Worm (Caenorhabditis elegans) whole organism, midembryonic: ENCODE measurements around the gene tyr-1.

Experiments used
- T22C8.4 ChIP-seq: fragments of 200-800 bp; sonication (Bioruptor generic); IDR thresholded peaks from 2 replicates; pipeline ENCODE4 v1.3.6; 2022; ENCODE audit warnings: missing genetic modification characterization, missing compliant biosample characterization
- cog-1 ChIP-seq: sonication (generic microtip); optimal IDR thresholded peaks from 2 replicates; lab custom pipeline; 2016; ENCODE audit warnings: missing genetic modification characterization, missing compliant biosample characterization
- flt-1 ChIP-seq: fragments of 200-800 bp; sonication (Bioruptor generic); IDR thresholded peaks from 2 replicates; pipeline ENCODE4 v1.3.6; 2022; ENCODE audit warnings: missing genetic modification characterization, missing compliant biosample characterization
- ref-1 ChIP-seq: fragments of 200-800 bp; sonication (Bioruptor generic); conservative IDR thresholded peaks from 2 replicates; pipeline ENCODE4 v1.3.6; 2022; ENCODE audit warnings: missing genetic modification reagents, missing genetic modification characterization, missing compliant biosample characterization

- peak; percentile 61 for TF ChIP-seq ref-1 (GFP tag; lab: Robert Waterston, UW)
- peak; percentile 99 for TF ChIP-seq cog-1 (tag; lab: Kevin White, UChicago)
- peak; percentile 76 for TF ChIP-seq T22C8.4
- TF ChIP-seq flt-1, result peak; percentile 92
These were observed 18.9 kb upstream of the tyr-1 start, which contains the start of gene rpl-35 for ce11 chrIII:7854494-7855184.
